Worm (Caenorhabditis elegans): ENCODE measurements around the gene F28C6.10.

The F28C6.10 gene

DNA sequence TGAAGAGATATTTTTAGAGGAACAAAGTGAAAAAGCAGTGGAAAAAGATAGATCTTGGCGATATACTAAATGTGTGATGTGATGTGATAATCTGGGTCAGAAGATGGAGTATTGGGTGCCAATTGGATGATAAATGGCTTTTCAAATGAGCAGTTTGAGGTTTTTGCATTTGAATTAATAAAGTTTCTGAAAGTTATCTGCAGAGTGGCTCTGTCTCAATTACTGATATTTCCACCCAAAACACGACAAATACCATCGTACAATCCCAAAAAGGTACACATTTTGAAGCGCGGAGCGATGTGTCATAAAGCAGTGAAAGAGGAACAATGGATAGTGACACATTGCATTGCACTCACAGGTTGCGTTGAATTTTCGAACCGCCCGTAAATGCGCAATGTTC is 31.8 kb downstream of the F28C6.10 start:
- peak in 1 of 2 experiments; percentile 96 for TF ChIP-seq unc-62 (GFP tag; optimal IDR thresholded peaks at IDR 0.05 in 1 of 2)
- TF ChIP-seq unc-62 (tag; optimal IDR thresholded peaks at IDR 0.05), result no peak
- no peak for TF ChIP-seq ceh-28 (tag; optimal IDR thresholded peaks at IDR 0.05)
- TF ChIP-seq aha-1 (tag), result peak; percentile 26

DNA sequence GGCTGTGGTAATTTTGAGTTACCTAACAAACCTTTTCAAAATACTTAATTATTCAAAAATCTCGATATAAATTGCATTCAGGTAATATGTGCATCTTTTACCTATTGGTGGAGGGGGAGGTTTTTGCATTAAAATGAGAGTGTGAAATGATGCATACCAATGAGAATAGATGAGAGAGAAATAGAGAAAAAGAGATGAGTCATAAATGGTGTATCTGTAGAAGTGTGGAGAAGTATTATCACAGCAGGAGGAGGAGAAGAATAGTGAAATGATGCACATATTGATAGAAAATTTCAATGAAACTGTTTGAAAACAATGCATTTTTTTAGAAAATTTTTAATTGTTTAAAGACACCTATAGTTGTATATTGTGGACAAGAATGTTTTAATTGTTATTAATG is 32.7 kb downstream of the F28C6.10 start:
- TF ChIP-seq F49E8.2 (tag; optimal IDR thresholded peaks at IDR 0.05; ENCODE audit: borderline replicate concordance) (no peak), daf-16 (GFP tag; optimal IDR thresholded peaks at IDR 0.05) (no peak), daf-16 (tag; optimal IDR thresholded peaks at IDR 0.05) (peak; percentile 15), mep-1 (tag; optimal IDR thresholded peaks at IDR 0.05) (peak; percentile 26), daf-12 (tag; optimal IDR thresholded peaks at IDR 0.05) (no peak), pha-4 (GFP tag; IDR thresholded peaks at IDR 0.05) (no peak), pha-4 (tag; optimal IDR thresholded peaks at IDR 0.05) (peak; percentile 65), dve-1 (tag; optimal IDR thresholded peaks at IDR 0.05; ENCODE audit: insufficient read depth) (peak; percentile 51), rbr-2 (tag; optimal IDR thresholded peaks at IDR 0.05) (no peak), lsy-2 (tag; optimal IDR thresholded peaks at IDR 0.05) (peak in 1 of 2 experiments; percentile 31)

DNA sequence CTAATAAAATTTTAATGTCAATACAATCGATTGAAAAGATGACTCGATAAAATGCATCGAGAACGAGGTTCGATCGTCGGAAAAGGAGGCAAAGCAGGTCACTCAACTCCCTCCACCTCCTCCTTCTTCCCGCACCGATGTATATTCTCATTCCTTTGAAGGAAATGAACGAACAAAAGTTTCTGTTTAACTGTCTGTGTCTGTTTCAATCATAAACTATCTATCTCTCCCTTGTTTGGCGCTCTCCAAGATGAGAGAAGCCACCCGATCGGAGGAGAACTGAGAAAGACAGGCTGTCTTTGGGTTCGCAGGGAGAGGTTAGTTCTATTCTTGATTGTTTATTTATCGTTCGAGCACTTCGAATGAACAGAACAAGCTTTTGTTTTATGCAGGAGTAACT is 33.4 kb downstream of the F28C6.10 start, which contains the start of gene D2085.7:
Gene D2085.7, plus strand, starts transcription at position 251 of the 400 bp plus-strand sequence.
- TF ChIP-seq ceh-82 (tag; optimal IDR thresholded peaks at IDR 0.05) (no peak), mes-2 (tag; optimal IDR thresholded peaks at IDR 0.05; ENCODE audit: poor library complexity, severe bottlenecking) (peak; percentile 10), duxl-1 (tag; optimal IDR thresholded peaks at IDR 0.05; ENCODE audit: poor library complexity) (no peak), nhr-28 (tag; optimal IDR thresholded peaks at IDR 0.05) (peak; percentile 3), snpc-1.2 (GFP tag; IDR thresholded peaks at IDR 0.05) (no peak), F44E2.7 (GFP tag; IDR thresholded peaks at IDR 0.05) (no peak), dpl-1 (GFP tag; optimal IDR thresholded peaks at IDR 0.05) (no peak), zip-2 (tag; optimal IDR thresholded peaks at IDR 0.05) (no peak), dve-1 (tag; optimal IDR thresholded peaks at IDR 0.05; ENCODE audit: insufficient read depth) (peak; percentile 9), hlh-11 (tag; optimal IDR thresholded peaks at IDR 0.05) (peak; percentile 14), tag-97 (GFP tag; IDR thresholded peaks at IDR 0.05) (no peak), daf-16 (GFP tag; optimal IDR thresholded peaks at IDR 0.05) (no peak), daf-16 (tag; optimal IDR thresholded peaks at IDR 0.05) (peak; percentile 19), rbr-2 (tag; optimal IDR thresholded peaks at IDR 0.05) (no peak)

DNA sequence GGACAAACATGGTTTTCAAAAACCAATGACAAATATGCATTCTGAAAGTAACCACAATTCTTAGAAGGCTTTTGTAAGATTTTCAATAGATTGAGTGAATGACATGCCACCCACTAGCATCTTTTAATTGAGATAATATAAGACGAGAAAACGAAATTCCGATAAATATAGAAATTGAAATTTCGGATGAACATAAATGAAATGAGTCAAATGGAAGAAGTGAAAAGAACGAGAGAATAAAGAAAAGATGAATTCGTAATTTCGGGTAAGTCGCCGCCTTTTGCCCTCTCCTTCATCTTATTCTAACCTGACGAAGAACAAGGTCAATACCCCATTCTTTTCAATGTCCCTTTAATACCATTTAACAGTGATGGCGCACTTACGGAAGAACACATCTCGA is 34.6 kb downstream of the F28C6.10 start:
- no peak for TF ChIP-seq nhr-111 (GFP tag; optimal IDR thresholded peaks at IDR 0.05)
- TF ChIP-seq lsy-2 (tag; optimal IDR thresholded peaks at IDR 0.05), result no peak
- TF ChIP-seq ceh-82 (tag; optimal IDR thresholded peaks at IDR 0.05), result no peak
- no peak for TF ChIP-seq ceh-28 (tag; optimal IDR thresholded peaks at IDR 0.05)
- no peak for TF ChIP-seq ces-1 (GFP tag; optimal IDR thresholded peaks at IDR 0.05)
- no peak for TF ChIP-seq dve-1 (tag; optimal IDR thresholded peaks at IDR 0.05; ENCODE audit: insufficient read depth)
- no peak for TF ChIP-seq zag-1 (tag; optimal IDR thresholded peaks at IDR 0.05)
- no peak for TF ChIP-seq aly-2 (tag; optimal IDR thresholded peaks at IDR 0.05)
- TF ChIP-seq hif-1 (tag; optimal IDR thresholded peaks at IDR 0.05), result no peak
- no peak for TF ChIP-seq unc-130 (GFP tag; optimal IDR thresholded peaks at IDR 0.05)
- no peak for TF ChIP-seq jun-1 (tag; optimal IDR thresholded peaks at IDR 0.05)

DNA sequence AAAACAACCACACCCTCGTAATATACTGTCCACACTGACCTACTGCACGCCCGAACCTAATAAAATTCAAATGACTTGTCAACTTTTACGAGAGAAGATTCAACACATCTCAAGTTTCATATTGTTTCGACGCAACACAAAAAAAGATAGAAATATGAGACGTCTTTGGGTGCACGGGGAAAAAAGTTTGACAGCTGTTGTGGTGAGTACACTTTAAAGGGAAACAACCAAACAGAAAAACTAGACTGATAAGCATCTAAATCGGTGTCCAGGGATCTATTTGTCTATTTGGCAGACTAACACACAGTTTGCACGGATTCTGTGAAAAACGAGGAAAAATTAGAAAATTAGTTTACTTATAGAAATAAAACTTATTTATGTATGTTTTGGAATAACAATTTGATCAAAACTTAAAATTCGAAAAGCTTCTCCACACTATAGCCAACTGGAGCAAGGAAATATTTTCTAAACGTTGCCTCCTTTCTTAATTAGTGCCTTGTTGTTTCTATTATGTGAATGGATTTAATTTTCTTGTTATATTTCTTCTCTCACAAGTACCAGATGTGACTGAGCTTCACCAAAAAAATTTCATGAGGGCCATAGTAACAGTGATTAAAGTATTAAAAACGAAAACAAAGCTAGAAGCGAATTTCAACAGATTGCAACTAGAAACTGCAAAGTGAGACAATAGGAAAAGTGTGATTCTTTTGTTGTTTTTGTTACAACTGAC is 36.0 kb downstream of the F28C6.10 start:
- TF ChIP-seq aha-1 (tag), result peak; percentile 50
- no peak for TF ChIP-seq cey-2 (tag; optimal IDR thresholded peaks at IDR 0.05; ENCODE audit: borderline replicate concordance, insufficient read depth)
